Fruit fly (Drosophila melanogaster) whole organism, prepupa: ENCODE measurements around the gene tex.
A peak's percentile ranks its signal among the peaks of the same experiment; 100 is the strongest.

ENCODE experiments used
- Blimp-1 ChIP-seq: fragments of 200-800 bp; sonication (Bioruptor generic); optimal IDR thresholded peaks from 3 replicates; lab custom pipeline; 2017; ENCODE audit warnings: missing biosample characterization, missing genetic modification characterization, mild to moderate bottlenecking, moderate library complexity, missing genetic modification reagents
- CG10631 ChIP-seq: fragments of 200-800 bp; sonication (Bioruptor generic); optimal IDR thresholded peaks from 2 replicates; lab custom pipeline; 2016; ENCODE audit warnings: missing biosample characterization, missing genetic modification characterization
- CG10669 ChIP-seq: fragments of 200-800 bp; sonication (Bioruptor generic); optimal IDR thresholded peaks from 3 replicates; lab custom pipeline; 2018; ENCODE audit warnings: missing biosample characterization, mild to moderate bottlenecking, missing genetic modification characterization, moderate library complexity
- CG11294 ChIP-seq: fragments of 200-800 bp; sonication (Bioruptor generic); IDR thresholded peaks from 2 replicates; pipeline ENCODE4 v1.3.6; 2022; ENCODE audit warnings: missing biosample characterization, missing genetic modification characterization
- CG11762 ChIP-seq: fragments of 200-800 bp; sonication (Bioruptor generic); optimal IDR thresholded peaks from 3 replicates; lab custom pipeline; 2016; ENCODE audit warnings: missing biosample characterization, missing genetic modification characterization; ENCODE audit not compliant: insufficient read depth
- CG11902 ChIP-seq: fragments of 200-800 bp; sonication (Bioruptor generic); optimal IDR thresholded peaks from 3 replicates; lab custom pipeline; 2016; ENCODE audit warnings: missing biosample characterization, missing genetic modification characterization
- CG1621 ChIP-seq: fragments of 200-800 bp; sonication (Bioruptor generic); optimal IDR thresholded peaks from 3 replicates; lab custom pipeline; 2018; ENCODE audit warnings: missing biosample characterization, mild to moderate bottlenecking, missing genetic modification characterization
- CG16779 ChIP-seq: fragments of 200-800 bp; sonication (Bioruptor generic); optimal IDR thresholded peaks from 3 replicates; lab custom pipeline; 2017; ENCODE audit warnings: missing biosample characterization, mild to moderate bottlenecking, missing genetic modification characterization
- CG32006 ChIP-seq: fragments of 200-800 bp; sonication (Bioruptor generic); optimal IDR thresholded peaks from 3 replicates; lab custom pipeline; 2017; ENCODE audit warnings: missing biosample characterization, mild to moderate bottlenecking, missing genetic modification characterization
- CG34406 ChIP-seq: fragments of 200-800 bp; sonication (Bioruptor generic); optimal IDR thresholded peaks from 3 replicates; lab custom pipeline; 2016; ENCODE audit warnings: missing biosample characterization, missing genetic modification characterization
- CG3919 ChIP-seq: fragments of 200-800 bp; sonication (Bioruptor generic); optimal IDR thresholded peaks from 3 replicates; lab custom pipeline; 2016; ENCODE audit warnings: missing biosample characterization, missing genetic modification characterization
- CG4318 ChIP-seq: fragments of 200-800 bp; sonication (Bioruptor generic); optimal IDR thresholded peaks from 3 replicates; lab custom pipeline; 2017; ENCODE audit warnings: missing biosample characterization, mild to moderate bottlenecking, missing genetic modification characterization
- CG6792 ChIP-seq: fragments of 200-800 bp; sonication (Bioruptor generic); optimal IDR thresholded peaks from 3 replicates; lab custom pipeline; 2016; ENCODE audit warnings: missing biosample characterization, missing genetic modification characterization
- CG6854 ChIP-seq: fragments of 200-800 bp; sonication (Bioruptor generic); optimal IDR thresholded peaks from 2 replicates; lab custom pipeline; 2017; ENCODE audit warnings: missing biosample characterization, mild to moderate bottlenecking, missing genetic modification characterization
- CG8119 ChIP-seq: fragments of 200-800 bp; sonication (Bioruptor generic); IDR thresholded peaks from 3 replicates; pipeline ENCODE4 v1.3.6; 2022; ENCODE audit warnings: missing biosample characterization, missing genetic modification characterization
- CG8632 ChIP-seq: fragments of 200-800 bp; sonication (Bioruptor generic); optimal IDR thresholded peaks from 3 replicates; lab custom pipeline; 2016; ENCODE audit warnings: missing biosample characterization, missing genetic modification characterization
- CG9139 ChIP-seq: fragments of 200-800 bp; sonication (Bioruptor generic); optimal IDR thresholded peaks from 3 replicates; lab custom pipeline; 2017; ENCODE audit warnings: missing biosample characterization, mild to moderate bottlenecking, missing genetic modification characterization
- Eip78C ChIP-seq: fragments of 200-800 bp; sonication (Bioruptor generic); peaks from one replicate; lab custom pipeline; 2016; ENCODE audit warnings: missing biosample characterization, missing genetic modification characterization
- Ets21C ChIP-seq: fragments of 200-800 bp; sonication (Bioruptor generic); optimal IDR thresholded peaks from 3 replicates; lab custom pipeline; 2016; ENCODE audit warnings: missing biosample characterization, missing genetic modification characterization
- Ets96B ChIP-seq: fragments of 200-800 bp; optimal IDR thresholded peaks from 2 replicates; lab custom pipeline; 2019; ENCODE audit warnings: missing biosample characterization, mild to moderate bottlenecking, missing genetic modification characterization, moderate library complexity
- Gug ChIP-seq: fragments of 200-800 bp; sonication (Bioruptor generic); IDR thresholded peaks from 2 replicates; pipeline ENCODE4 v1.3.6; 2022; ENCODE audit warnings: missing biosample characterization, missing genetic modification characterization
- Hr38 ChIP-seq: sonication (Bioruptor generic); optimal IDR thresholded peaks from 2 replicates; lab custom pipeline; 2016; ENCODE audit warnings: missing biosample characterization, missing genetic modification characterization
- Hr39 ChIP-seq: fragments of 200-800 bp; sonication (Bioruptor generic); optimal IDR thresholded peaks from 2 replicates; lab custom pipeline; 2016; ENCODE audit warnings: missing biosample characterization, missing genetic modification characterization
- Hr4 ChIP-seq: fragments of 200-800 bp; sonication (Bioruptor generic); optimal IDR thresholded peaks from 3 replicates; lab custom pipeline; 2016; ENCODE audit warnings: missing biosample characterization, missing genetic modification characterization
- Lpt ChIP-seq: fragments of 200-800 bp; sonication (Bioruptor generic); optimal IDR thresholded peaks from 3 replicates; lab custom pipeline; 2016; ENCODE audit warnings: missing biosample characterization, missing genetic modification characterization
- Met ChIP-seq: fragments of 200-800 bp; sonication (Bioruptor generic); optimal IDR thresholded peaks from 3 replicates; lab custom pipeline; 2016; ENCODE audit warnings: missing biosample characterization, missing genetic modification characterization
- OdsH ChIP-seq: fragments of 200-800 bp; sonication (Bioruptor generic); optimal IDR thresholded peaks from 3 replicates; lab custom pipeline; 2016; ENCODE audit warnings: missing biosample characterization, missing genetic modification characterization
- Smox ChIP-seq: fragments of 200-800 bp; sonication (Bioruptor generic); optimal IDR thresholded peaks from 3 replicates; lab custom pipeline; 2016; ENCODE audit warnings: missing biosample characterization, missing genetic modification characterization
- Sox15 ChIP-seq: fragments of 200-800 bp; sonication (Bioruptor generic); optimal IDR thresholded peaks from 3 replicates; lab custom pipeline; 2016; ENCODE audit warnings: missing biosample characterization, missing genetic modification characterization
- achi ChIP-seq: fragments of 200-800 bp; sonication (Bioruptor generic); optimal IDR thresholded peaks from 3 replicates; lab custom pipeline; 2016; ENCODE audit warnings: missing biosample characterization, missing genetic modification characterization
- acj6 ChIP-seq: fragments of 200-800 bp; sonication (Bioruptor generic); optimal IDR thresholded peaks from 3 replicates; lab custom pipeline; 2016; ENCODE audit warnings: missing biosample characterization, missing genetic modification characterization
- cyc ChIP-seq: fragments of 200-800 bp; sonication (Bioruptor generic); optimal IDR thresholded peaks from 3 replicates; lab custom pipeline; 2016; ENCODE audit warnings: missing biosample characterization, missing genetic modification characterization
- dac ChIP-seq: fragments of 200-800 bp; sonication (Bioruptor generic); optimal IDR thresholded peaks from 2 replicates; lab custom pipeline; 2017; ENCODE audit warnings: missing biosample characterization, mild to moderate bottlenecking, missing genetic modification characterization
- dsx ChIP-seq: fragments of 200-800 bp; optimal IDR thresholded peaks from 3 replicates; lab custom pipeline; 2019; ENCODE audit warnings: missing biosample characterization, mild to moderate bottlenecking, missing genetic modification characterization, moderate library complexity; ENCODE audit not compliant: poor library complexity, severe bottlenecking
- eg ChIP-seq: fragments of 200-800 bp; sonication (Bioruptor generic); IDR thresholded peaks from 3 replicates; pipeline ENCODE4 v1.3.6; 2022; ENCODE audit warnings: missing biosample characterization, missing genetic modification characterization
- esn ChIP-seq: fragments of 200-800 bp; sonication (Bioruptor generic); optimal IDR thresholded peaks from 2 replicates; lab custom pipeline; 2016; ENCODE audit warnings: missing biosample characterization, mild to moderate bottlenecking, missing genetic modification characterization, moderate library complexity
- fd59A ChIP-seq: fragments of 200-800 bp; sonication (Bioruptor generic); optimal IDR thresholded peaks from 2 replicates; lab custom pipeline; 2017; ENCODE audit warnings: missing biosample characterization, mild to moderate bottlenecking, missing genetic modification characterization, missing genetic modification reagents
- fkh ChIP-seq: fragments of 200-800 bp; sonication (Bioruptor generic); optimal IDR thresholded peaks from 3 replicates; lab custom pipeline; 2017; ENCODE audit warnings: missing biosample characterization, mild to moderate bottlenecking, missing genetic modification characterization, moderate library complexity
- salr ChIP-seq, 2 experiments: fragments of 200-800 bp; sonication (Bioruptor generic); optimal IDR thresholded peaks; 3 replicates each; lab custom pipeline; 2016 to 2018; ENCODE audit warnings: missing biosample characterization in 2 of 2, missing genetic modification characterization in 2 of 2, mild to moderate bottlenecking in 1 of 2
- spab ChIP-seq: fragments of 200-800 bp; sonication (Bioruptor generic); optimal IDR thresholded peaks from 2 replicates; lab custom pipeline; 2017; ENCODE audit warnings: missing biosample characterization, mild to moderate bottlenecking, missing genetic modification characterization, missing genetic modification reagents
- ss ChIP-seq, 2 experiments: fragments of 200-800 bp; sonication (Bioruptor generic); optimal IDR thresholded peaks; 2 replicates in 1 of 2; 3 replicates in 1 of 2; lab custom pipeline; 2017 to 2018; ENCODE audit warnings: mild to moderate bottlenecking in 2 of 2, missing biosample characterization in 2 of 2, missing genetic modification characterization in 2 of 2, moderate library complexity in 1 of 2
- topi ChIP-seq: fragments of 200-800 bp; sonication (Bioruptor generic); optimal IDR thresholded peaks from 3 replicates; lab custom pipeline; 2016; ENCODE audit warnings: missing biosample characterization, missing genetic modification characterization
- vri ChIP-seq: fragments of 200-800 bp; sonication (Bioruptor generic); optimal IDR thresholded peaks from 3 replicates; lab custom pipeline; 2016; ENCODE audit warnings: missing biosample characterization, mild to moderate bottlenecking, missing genetic modification characterization

Gene tex

dm6 chr3R:8272573-8273165 lies 35.8 kb downstream of the tex start (continued):
- TF ChIP-seq Gug (GFP tag; lab: Robert Waterston, UW) (no peak), Ets96B (no peak), CG8632 (GFP tag; lab: Kevin White, UChicago) (no peak), CG10669 (GFP tag; lab: Kevin White, UChicago) (no peak), Hr38 (GFP tag; lab: Kevin White, UChicago) (no peak), CG34406 (GFP tag; lab: Kevin White, UChicago) (peak; percentile 42), Hr4 (GFP tag; lab: Kevin White, UChicago) (no peak), achi (no peak), cyc (GFP tag; lab: Kevin White, UChicago) (peak; percentile 74), CG11902 (GFP tag; lab: Kevin White, UChicago) (no peak), Sox15 (GFP tag; lab: Kevin White, UChicago) (no peak), topi (GFP tag; lab: Kevin White, UChicago) (peak; percentile 70), Smox (peak; percentile 73), CG6792 (GFP tag; lab: Kevin White, UChicago) (peak; percentile 31), dac (no peak), Ets21C (peak; percentile 62), acj6 (GFP tag; lab: Kevin White, UChicago) (no peak), CG1621 (no peak), fkh (no peak), CG32006 (GFP tag; lab: Kevin White, UChicago) (no peak), CG4318 (GFP tag; lab: Kevin White, UChicago) (no peak), esn (GFP tag; lab: Kevin White, UChicago) (peak; percentile 72), eg (GFP tag; lab: Robert Waterston, UW) (no peak)
- TF ChIP-seq, all 60 proteins: peak for 13

dm6 chr3R:8269740-8270139 lies 38.7 kb downstream of the tex start, which contains the start of gene CG9630:
Gene CG9630, minus strand, starts transcription at chr3R:8269896.
- TF ChIP-seq CG11762 (no peak), fkh (peak; percentile 94)

- TF ChIP-seq topi (GFP tag; lab: Kevin White, UChicago) (peak; percentile 67), Hr39 (GFP tag; lab: Kevin White, UChicago) (peak; percentile 79), CG11294 (GFP tag; lab: Robert Waterston, UW) (peak; percentile 76), vri (GFP tag; lab: Kevin White, UChicago) (no peak), achi (peak; percentile 80), CG9139 (GFP tag; lab: Kevin White, UChicago) (peak; percentile 7), CG6854 (GFP tag; lab: Kevin White, UChicago) (peak; percentile 42), Lpt (GFP tag; lab: Kevin White, UChicago) (peak; percentile 75), Hr4 (GFP tag; lab: Kevin White, UChicago) (no peak), Ets96B (peak; percentile 75), eg (GFP tag; lab: Robert Waterston, UW) (peak; percentile 80), OdsH (GFP tag; lab: Kevin White, UChicago) (peak; percentile 86), CG16779 (no peak), CG10669 (GFP tag; lab: Kevin White, UChicago) (peak; percentile 70), dsx (peak; percentile 63), CG11902 (GFP tag; lab: Kevin White, UChicago) (peak; percentile 73), ss (GFP tag; optimal IDR thresholded peaks at IDR 0.05; lab: Kevin White, UChicago) (no peak), Eip78C (GFP tag; lab: Kevin White, UChicago) (peak; percentile 93), CG8119 (GFP tag; lab: Robert Waterston, UW) (peak; percentile 66; the same call in 2 of the 3 replicates), spab (peak; percentile 61), acj6 (GFP tag; lab: Kevin White, UChicago) (peak; percentile 84), dac (no peak), fkh (peak; percentile 87), fd59A (peak; percentile 57), salr (GFP tag; optimal IDR thresholded peaks at IDR 0.05; lab: Kevin White, UChicago) (peak; percentile 57 to 79), CG3919 (GFP tag; lab: Kevin White, UChicago) (peak; percentile 83), Blimp-1 (peak; percentile 56), CG32006 (GFP tag; lab: Kevin White, UChicago) (peak; percentile 88), CG10631 (peak; percentile 89), CG1621 (no peak), Met (GFP tag; lab: Kevin White, UChicago) (peak; percentile 75), cyc (GFP tag; lab: Kevin White, UChicago) (peak; percentile 79), esn (GFP tag; lab: Kevin White, UChicago) (peak; percentile 85)
These were observed 44.0 kb downstream of the tex start, which contains the start of the genes RPA1 and Mcm2 for dm6 chr3R:8264302-8265080. Gene RPA1, minus strand, starts transcription at chr3R:8264451. Gene Mcm2, plus strand, starts transcription at chr3R:8264970.
